Worm (Caenorhabditis elegans) whole organism, L4 larva: ENCODE measurements around the gene hlh-27.

ENCODE experiments used
- R02D3.7 ChIP-seq: fragments of 150-350 bp; sonication (generic microtip); optimal IDR thresholded peaks from 3 replicates; lab custom pipeline; 2014; ENCODE audit warnings: missing biosample characterization, missing genetic modification characterization
- nhr-11 ChIP-seq: fragments of 150-350 bp; optimal IDR thresholded peaks from 2 replicates; lab custom pipeline; 2014; ENCODE audit warnings: missing biosample characterization, missing genetic modification characterization
- nhr-41 ChIP-seq: fragments of 200-800 bp; sonication (Bioruptor generic); IDR thresholded peaks from 2 replicates; pipeline ENCODE4 v1.3.6; 2022; ENCODE audit warnings: missing genetic modification reagents, missing genetic modification characterization, missing compliant biosample characterization

DNA sequence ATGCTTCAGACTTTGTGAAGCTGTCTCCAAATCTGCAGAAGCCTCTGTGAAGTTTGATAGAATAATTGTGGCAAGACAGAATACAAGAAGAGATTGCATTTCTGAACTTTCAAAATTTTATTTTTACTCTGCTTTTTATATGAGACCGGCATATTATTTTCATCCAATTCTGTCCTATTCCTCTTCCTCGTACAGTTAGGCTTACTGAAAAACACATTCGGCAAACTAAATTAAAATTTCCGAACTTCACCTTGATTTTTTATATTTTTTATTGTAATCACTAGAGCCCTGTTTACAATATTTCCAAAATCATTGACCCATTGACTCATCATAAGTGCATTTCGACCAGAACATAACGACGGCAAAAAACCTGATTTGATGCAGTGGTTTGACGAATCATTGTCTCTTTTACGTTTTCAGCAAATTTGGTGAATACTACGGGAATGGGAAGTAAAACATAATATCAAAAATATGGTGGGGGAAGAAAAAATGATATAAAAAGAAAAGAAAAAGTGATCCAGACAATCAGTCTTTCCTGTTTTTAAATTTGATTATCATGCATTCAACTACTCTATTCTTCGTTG, 41.8 kb downstream of the hlh-27 start, which contains the start of the genes suex-1 and F12A10.9:
- TF ChIP-seq nhr-11 (tag; lab: Kevin White, UChicago) (no peak), R02D3.7 (tag; lab: Kevin White, UChicago) (no peak), nhr-41 (GFP tag; lab: Robert Waterston, UW) (no peak)
